Worm (Caenorhabditis elegans): ENCODE results near the gene F07C6.3.
A peak's percentile ranks its signal among the peaks of the same experiment; 100 is the strongest.

DNA sequence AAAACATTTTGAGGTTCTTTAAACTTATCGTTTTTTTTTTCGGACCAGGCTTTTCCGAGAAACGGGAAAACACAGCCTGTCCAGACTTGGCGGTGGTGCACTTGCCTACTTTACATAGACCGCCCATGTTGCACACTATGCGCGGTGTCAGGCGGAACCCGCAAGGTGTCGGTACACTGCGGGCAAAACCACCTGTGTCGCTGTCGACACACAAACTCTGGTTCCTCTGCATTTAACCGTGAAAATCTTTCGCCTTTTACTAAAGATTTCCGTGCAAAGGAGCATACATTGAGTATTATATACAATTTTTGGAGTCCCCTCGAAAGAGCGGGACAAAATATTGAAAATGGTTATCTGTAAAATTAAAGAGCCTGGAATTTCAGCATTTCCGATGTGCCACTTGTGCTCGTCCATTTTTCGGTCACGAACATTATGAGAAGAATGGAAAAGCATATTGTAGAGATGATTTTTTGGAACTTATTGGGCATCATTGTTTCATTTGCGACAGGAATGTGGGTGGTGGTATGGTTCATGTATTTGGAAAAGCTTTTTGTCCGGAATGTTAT, 6.4 kb downstream of the F07C6.3 start:
- TF ChIP-seq nhr-237 (tag; optimal IDR thresholded peaks at IDR 0.05) (no peak), lir-3 (tag; optimal IDR thresholded peaks at IDR 0.05; ENCODE audit: poor library complexity) (no peak), irx-1 (tag; optimal IDR thresholded peaks at IDR 0.05) (no peak), ztf-11 (tag; optimal IDR thresholded peaks at IDR 0.05) (no peak), lsy-2 (tag; optimal IDR thresholded peaks at IDR 0.05) (no peak), fos-1 (tag; optimal IDR thresholded peaks at IDR 0.05) (no peak), mdl-1 (tag; optimal IDR thresholded peaks at IDR 0.05) (no peak), tbx-2 (tag; optimal IDR thresholded peaks at IDR 0.05) (no peak), nhr-90 (tag; optimal IDR thresholded peaks at IDR 0.05; ENCODE audit: poor library complexity) (peak; percentile 8)
